Worm (Caenorhabditis elegans): ENCODE measurements around the gene pes-9.

DNA sequence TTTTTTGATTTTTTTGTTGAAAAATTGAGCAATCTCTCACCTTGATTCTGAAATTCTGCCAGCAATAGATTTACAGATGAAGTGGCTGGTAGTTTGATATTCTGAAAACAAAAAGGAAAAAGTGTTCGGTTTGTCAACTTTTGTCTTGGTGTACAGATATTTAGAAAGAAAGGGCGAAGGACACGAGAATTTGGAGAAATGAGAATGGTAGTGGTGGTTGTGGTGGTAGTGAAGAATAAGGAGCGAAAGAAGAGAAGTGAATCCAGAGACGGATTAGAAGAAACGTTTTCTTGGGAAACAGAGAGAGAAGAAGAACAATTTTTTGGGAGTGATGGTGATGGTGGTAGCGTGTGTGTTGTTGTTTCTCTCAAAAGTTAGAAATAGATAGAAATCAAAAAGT is 17.2 kb downstream of the pes-9 start, which contains the start of gene gar-3:
- TF ChIP-seq R02D3.7 (tag; optimal IDR thresholded peaks at IDR 0.05) (no peak), nhr-12 (tag; optimal IDR thresholded peaks at IDR 0.05) (no peak), elt-1 (tag; optimal IDR thresholded peaks at IDR 0.05) (no peak), lin-13 (GFP tag; optimal IDR thresholded peaks at IDR 0.05) (no peak), nhr-237 (tag; optimal IDR thresholded peaks at IDR 0.05) (no peak), lin-11 (tag; optimal IDR thresholded peaks at IDR 0.05) (no peak), crh-2 (tag; optimal IDR thresholded peaks at IDR 0.05) (no peak), lin-39 (tag; optimal IDR thresholded peaks at IDR 0.05) (no peak), ztf-1 (GFP tag; conservative IDR thresholded peaks at IDR 0.05) (no peak), unc-55 (GFP tag; optimal IDR thresholded peaks at IDR 0.05) (peak; percentile 45), alr-1 (tag; optimal IDR thresholded peaks at IDR 0.05) (no peak)

Measured in whole organism, L2 larva.